Fruit fly (Drosophila melanogaster): Measurements from ENCODE around the gene Naa15-16.
A peak's percentile ranks its signal among the peaks of the same experiment; 100 is the strongest.

Naa15-16 gene

DNA sequence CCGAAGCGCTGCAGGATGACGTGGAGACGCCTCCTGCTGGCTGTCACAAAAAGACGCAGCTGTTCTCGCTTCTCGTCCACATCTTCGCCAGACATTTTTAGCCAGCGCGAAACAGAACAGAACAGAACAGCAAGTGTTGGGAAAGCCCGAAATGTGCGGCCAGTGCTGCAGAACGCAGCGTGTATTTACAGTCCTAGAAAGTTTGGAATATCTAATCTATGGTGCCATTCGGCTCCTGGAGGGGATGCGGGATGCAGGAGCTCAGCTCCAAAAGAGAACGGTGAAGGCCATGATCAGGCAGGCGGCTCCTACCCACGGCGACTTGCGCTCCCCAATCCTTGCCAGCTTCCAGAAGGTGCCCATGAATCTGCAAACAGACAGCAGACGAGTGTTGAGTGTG lies 14.5 kb downstream of the Naa15-16 start, which contains the start of gene CG12204 (continued):
- TF ChIP-seq kni (GFP tag; optimal IDR thresholded peaks at IDR 0.05) (no peak), CG6272 (GFP tag; IDR thresholded peaks at IDR 0.05) (no peak), jumu (GFP tag; optimal IDR thresholded peaks at IDR 0.05) (no peak), C15 (GFP tag; IDR thresholded peaks at IDR 0.05) (no peak), dpn (GFP tag; optimal IDR thresholded peaks at IDR 0.05) (peak in 1 of 2 experiments; percentile 10), tup (GFP tag; optimal IDR thresholded peaks at IDR 0.05) (no peak), CG12391 (tag; optimal IDR thresholded peaks at IDR 0.05) (no peak), ac (GFP tag; optimal IDR thresholded peaks at IDR 0.05) (no peak), pros (GFP tag; optimal IDR thresholded peaks at IDR 0.05) (no peak), Jarid2 (GFP tag; optimal IDR thresholded peaks at IDR 0.05) (no peak), CG12155 (GFP tag; optimal IDR thresholded peaks at IDR 0.05) (no peak), sens-2 (GFP tag; IDR thresholded peaks at IDR 0.05) (no peak), ken (GFP tag; IDR thresholded peaks at IDR 0.05) (0 out of 3 replicates have a peak, but pooled peaks have one; percentile 41), MTF-1 (GFP tag; optimal IDR thresholded peaks at IDR 0.05; ENCODE audit: borderline replicate concordance) (no peak), CG43689 (GFP tag; IDR thresholded peaks at IDR 0.05) (no peak), CG8478 (optimal IDR thresholded peaks at IDR 0.05) (no peak), Side (GFP tag; optimal IDR thresholded peaks at IDR 0.05) (peak; percentile 27), Opbp (GFP tag; IDR thresholded peaks at IDR 0.05; ENCODE audit: partially characterized antibody) (no peak), CG33557 (GFP tag; optimal IDR thresholded peaks at IDR 0.05) (no peak), CG3838 (GFP tag; optimal IDR thresholded peaks at IDR 0.05) (no peak), CG17361 (GFP tag; IDR thresholded peaks at IDR 0.05) (no peak), CG32532 (GFP tag; IDR thresholded peaks at IDR 0.05) (peak; percentile 52), Rfx (GFP tag; IDR thresholded peaks at IDR 0.05) (peak; percentile 50), CG12659 (GFP tag; optimal IDR thresholded peaks at IDR 0.05) (peak; percentile 22), ase (GFP tag; IDR thresholded peaks at IDR 0.05) (no peak)

- no peak for TF ChIP-seq Hr78 (GFP tag; optimal IDR thresholded peaks at IDR 0.05)
- no peak for TF ChIP-seq MESR4 (GFP tag; optimal IDR thresholded peaks at IDR 0.05)
- TF ChIP-seq NFAT (GFP tag; IDR thresholded peaks at IDR 0.05): peak; percentile 55; the same call in 1 of the 2 replicates
- TF ChIP-seq CG8924 (tag; optimal IDR thresholded peaks at IDR 0.05): no peak
- peak; percentile 33 for TF ChIP-seq MBD-R2 (GFP tag; IDR thresholded peaks at IDR 0.05)
- TF ChIP-seq CG11695 (GFP tag; IDR thresholded peaks at IDR 0.05): no peak
- peak; percentile 81 for TF ChIP-seq Dll (GFP tag; IDR thresholded peaks at IDR 0.05; ENCODE audit: partially characterized antibody)
- no peak for TF ChIP-seq ac (GFP tag; optimal IDR thresholded peaks at IDR 0.05)
- peak; percentile 47 for TF ChIP-seq Dip3 (GFP tag; optimal IDR thresholded peaks at IDR 0.05)
- peak; percentile 26; the same call in 1 of the 2 replicates for TF ChIP-seq sisA (GFP tag; IDR thresholded peaks at IDR 0.05)
- TF ChIP-seq Ets65A (GFP tag): peak; percentile 30
- peak; percentile 97 for TF ChIP-seq amos (GFP tag; IDR thresholded peaks at IDR 0.05; ENCODE audit: partially characterized antibody)
- TF ChIP-seq disco-r (GFP tag; optimal IDR thresholded peaks at IDR 0.05): no peak
- no peak for TF ChIP-seq Hey (tag; optimal IDR thresholded peaks at IDR 0.05)
- no peak for TF ChIP-seq CG34376 (GFP tag; optimal IDR thresholded peaks at IDR 0.05)
- TF ChIP-seq Adf1 (GFP tag; IDR thresholded peaks at IDR 0.05): no peak
- TF ChIP-seq Six4 (GFP tag; optimal IDR thresholded peaks at IDR 0.05): no peak
- peak; percentile 57 for TF ChIP-seq CG14710 (tag; optimal IDR thresholded peaks at IDR 0.05)
- peak; percentile 10 for TF ChIP-seq lilli (GFP tag; optimal IDR thresholded peaks at IDR 0.05)
- no peak for TF ChIP-seq CG18476 (GFP tag; optimal IDR thresholded peaks at IDR 0.05)
- peak; percentile 98 for TF ChIP-seq ssp (GFP tag; IDR thresholded peaks at IDR 0.05)
- no peak for TF ChIP-seq pros (GFP tag; optimal IDR thresholded peaks at IDR 0.05)
- TF ChIP-seq Sry-δ (GFP tag; optimal IDR thresholded peaks at IDR 0.05): peak; percentile 97
- peak; percentile 86 for TF ChIP-seq CG32532 (GFP tag; IDR thresholded peaks at IDR 0.05)
- TF ChIP-seq otp (GFP tag; IDR thresholded peaks at IDR 0.05): no peak
- TF ChIP-seq CG1603 (tag; optimal IDR thresholded peaks at IDR 0.05): peak; percentile 56
- peak; percentile 39 for TF ChIP-seq nmo (GFP tag; optimal IDR thresholded peaks at IDR 0.05)
- no peak for TF ChIP-seq CG14965 (GFP tag; optimal IDR thresholded peaks at IDR 0.05; ENCODE audit: borderline replicate concordance)
These were observed 15.2 kb downstream of the Naa15-16 start, which contains the start of the genes ksh, CG14200 and Pfrx for dm6 chrX:19494830-19495610. TSS of gene ksh (minus strand) at chrX:19494992. TSS of gene CG14200 (plus strand) at chrX:19495505. TSS of gene Pfrx (plus strand) at chrX:19495505.

All from whole organism, embryonic.